Worm (Caenorhabditis elegans): ENCODE measurements around the gene T25B6.3.

DNA sequence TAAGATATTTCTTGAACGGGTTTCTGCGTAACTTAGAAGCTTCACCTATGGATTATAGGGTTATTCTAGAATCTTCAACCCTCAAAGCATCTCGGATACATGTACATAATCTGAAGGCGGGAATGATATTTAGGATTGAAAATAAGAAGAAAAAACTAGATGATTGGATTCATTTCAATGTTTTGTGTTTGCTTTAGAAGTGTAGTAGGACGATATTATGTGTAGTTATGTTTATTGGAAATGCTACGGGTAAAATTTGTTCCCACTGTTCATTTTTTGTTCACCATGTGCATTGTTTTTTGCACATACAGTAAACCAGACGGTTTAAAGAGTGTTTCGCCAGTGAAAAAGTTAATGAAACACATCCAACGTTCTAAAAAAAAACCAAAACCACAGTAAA, 15.9 kb upstream of the T25B6.3 start:
- TF ChIP-seq him-1 (tag; optimal IDR thresholded peaks at IDR 0.05) (no peak), dao-5 (tag; optimal IDR thresholded peaks at IDR 0.05) (no peak)

All from whole organism, L4/young adult.